Worm (Caenorhabditis elegans): ENCODE measurements around the gene F11C1.9.

The F11C1.9 gene

DNA sequence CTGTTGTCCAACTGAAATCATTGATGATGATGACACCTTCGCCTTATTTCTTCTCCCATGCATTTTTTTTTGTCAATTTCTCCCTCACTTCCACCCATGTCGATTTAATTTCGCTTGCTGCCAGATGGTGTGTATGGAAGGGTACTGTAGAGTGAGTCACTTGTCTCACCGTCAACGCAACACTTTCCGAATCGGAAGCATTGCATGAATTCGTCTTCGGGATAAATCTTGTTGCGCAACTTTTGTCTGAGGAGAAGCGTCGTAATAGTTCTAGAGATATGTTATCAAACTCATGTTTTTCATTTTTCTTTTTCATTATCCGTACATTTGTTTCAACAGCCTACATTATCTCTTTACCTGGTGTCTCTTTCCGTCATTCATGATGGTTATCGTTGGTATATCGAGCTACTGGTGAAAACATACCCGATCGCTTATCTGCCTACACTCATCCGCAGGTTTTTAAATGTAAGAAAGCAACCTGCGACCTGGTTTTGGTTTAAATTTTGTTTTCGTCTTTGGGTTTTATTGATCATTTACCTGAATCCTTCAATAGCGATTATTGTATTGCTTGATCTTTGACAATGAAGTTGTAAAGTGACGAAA, 27.2 kb upstream of the F11C1.9 start:
- TF ChIP-seq ceh-16 (tag; optimal IDR thresholded peaks at IDR 0.05) = peak; percentile 65
- TF ChIP-seq C34F6.9 (tag; optimal IDR thresholded peaks at IDR 0.05) = no peak
- no peak for TF ChIP-seq zag-1 (tag; optimal IDR thresholded peaks at IDR 0.05)
- TF ChIP-seq elt-1 (tag; optimal IDR thresholded peaks at IDR 0.05) = peak; percentile 32
- TF ChIP-seq ZK546.5 (tag; optimal IDR thresholded peaks at IDR 0.05) = no peak
- peak in 1 of 2 experiments; percentile 14 for TF ChIP-seq lsy-2 (tag; optimal IDR thresholded peaks at IDR 0.05)
- TF ChIP-seq nhr-21 (tag; optimal IDR thresholded peaks at IDR 0.05) = no peak
- TF ChIP-seq sma-9 (GFP tag; optimal IDR thresholded peaks at IDR 0.05) = peak; percentile 15
- TF ChIP-seq sma-9 (tag; optimal IDR thresholded peaks at IDR 0.05) = no peak
- no peak for TF ChIP-seq nhr-11 (tag; optimal IDR thresholded peaks at IDR 0.05)
- TF ChIP-seq ztf-1 (GFP tag; conservative IDR thresholded peaks at IDR 0.05) = no peak
- no peak for TF ChIP-seq unc-39 (tag; optimal IDR thresholded peaks at IDR 0.05)
- TF ChIP-seq nhr-23 (tag; optimal IDR thresholded peaks at IDR 0.05) = no peak
- TF ChIP-seq nhr-25 (tag; optimal IDR thresholded peaks at IDR 0.05) = peak; percentile 69
- no peak for TF ChIP-seq egl-27 (tag; optimal IDR thresholded peaks at IDR 0.05)

DNA sequence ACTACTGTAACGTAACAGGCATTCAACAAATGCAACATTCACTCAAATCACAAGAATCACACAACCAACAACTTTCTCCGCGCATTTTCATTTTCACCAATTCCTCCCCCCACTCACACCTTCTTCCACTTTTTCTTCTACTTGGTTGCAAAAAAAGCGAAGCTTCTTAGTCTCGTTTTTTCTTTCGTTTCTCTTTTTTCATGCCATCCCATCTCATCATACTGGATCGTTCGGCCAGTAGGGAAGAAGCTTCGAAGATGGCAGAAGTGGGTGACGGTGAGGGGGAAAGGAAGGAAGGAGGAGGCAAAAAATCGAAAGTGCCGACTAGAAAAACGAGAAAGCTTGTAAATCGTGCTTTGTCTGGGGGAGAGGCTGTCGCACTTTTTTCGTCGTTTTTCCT, 25.7 kb upstream of the F11C1.9 start:
- TF ChIP-seq unc-39 (tag; optimal IDR thresholded peaks at IDR 0.05) (no peak), nhr-25 (tag; optimal IDR thresholded peaks at IDR 0.05) (peak; percentile 49), nhr-21 (tag; optimal IDR thresholded peaks at IDR 0.05) (no peak), blmp-1 (tag; optimal IDR thresholded peaks at IDR 0.05; ENCODE audit: insufficient read depth) (peak; percentile 71), nhr-10 (tag; optimal IDR thresholded peaks at IDR 0.05) (no peak)

DNA sequence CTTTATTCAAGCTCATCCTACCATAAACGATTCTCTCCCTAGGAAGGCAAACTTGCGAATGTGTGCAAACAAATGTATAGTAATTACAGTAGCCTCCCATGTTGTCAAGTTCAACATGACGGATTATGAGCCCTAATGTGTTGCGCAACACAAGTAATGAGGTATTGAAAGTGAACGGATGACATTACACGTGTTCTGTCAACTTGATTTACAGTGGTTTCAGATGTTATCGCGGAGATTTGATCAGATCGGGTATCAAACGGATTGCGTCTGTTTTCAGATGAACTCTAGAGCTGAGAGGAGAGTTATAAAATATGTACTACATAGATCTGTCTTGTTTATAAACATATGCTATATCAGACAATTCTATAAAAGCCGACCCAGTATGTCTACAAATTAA, 25.0 kb upstream of the F11C1.9 start:
- no peak for TF ChIP-seq C34F6.9 (tag; optimal IDR thresholded peaks at IDR 0.05)
- peak; percentile 4 for TF ChIP-seq nhr-25 (tag; optimal IDR thresholded peaks at IDR 0.05)
- no peak for TF ChIP-seq ztf-11 (tag; optimal IDR thresholded peaks at IDR 0.05)

DNA sequence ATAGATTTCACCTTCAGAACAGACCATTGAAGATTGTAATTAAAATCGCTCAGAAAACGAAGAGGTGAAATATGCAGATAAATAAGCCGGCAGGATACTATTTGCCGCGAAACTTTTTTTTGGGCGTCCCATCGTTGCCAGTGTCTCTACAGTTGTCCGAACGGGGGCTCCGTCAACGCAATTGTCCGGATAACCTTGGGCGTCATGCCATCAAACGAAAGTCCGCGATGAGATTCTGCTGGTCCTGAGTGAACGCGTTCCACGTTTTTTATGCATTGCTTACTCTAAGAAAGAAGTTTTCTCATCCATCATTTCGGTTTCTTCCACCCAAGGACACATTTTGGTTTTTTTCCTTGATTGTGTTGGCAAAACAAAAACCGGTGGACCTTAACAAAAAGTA, 23.5 kb upstream of the F11C1.9 start:
- no peak for TF ChIP-seq nhr-23 (tag; optimal IDR thresholded peaks at IDR 0.05)
- TF ChIP-seq blmp-1 (tag; optimal IDR thresholded peaks at IDR 0.05; ENCODE audit: insufficient read depth) = no peak
- TF ChIP-seq unc-62 (GFP tag; optimal IDR thresholded peaks at IDR 0.05) = no peak
- TF ChIP-seq peb-1 (tag; optimal IDR thresholded peaks at IDR 0.05) = no peak
- TF ChIP-seq dmd-4 (tag; optimal IDR thresholded peaks at IDR 0.05) = no peak
- no peak for TF ChIP-seq crh-2 (tag; optimal IDR thresholded peaks at IDR 0.05)
- no peak for TF ChIP-seq lin-39 (tag; optimal IDR thresholded peaks at IDR 0.05)
- no peak for TF ChIP-seq nhr-237 (tag; optimal IDR thresholded peaks at IDR 0.05)
- TF ChIP-seq lin-11 (tag; optimal IDR thresholded peaks at IDR 0.05) = no peak
- no peak for TF ChIP-seq gmeb-1 (tag; optimal IDR thresholded peaks at IDR 0.05)
- TF ChIP-seq ZK546.5 (tag; optimal IDR thresholded peaks at IDR 0.05) = no peak
- no peak for TF ChIP-seq ama-1 (optimal IDR thresholded peaks at IDR 0.05)
- no peak for TF ChIP-seq sma-9 (GFP tag; optimal IDR thresholded peaks at IDR 0.05)
- TF ChIP-seq sma-9 (tag; optimal IDR thresholded peaks at IDR 0.05) = no peak
- TF ChIP-seq nhr-10 (tag; optimal IDR thresholded peaks at IDR 0.05) = no peak
- no peak for TF ChIP-seq unc-55 (GFP tag; optimal IDR thresholded peaks at IDR 0.05)
- TF ChIP-seq ztf-4 (tag; optimal IDR thresholded peaks at IDR 0.05) = no peak
- TF ChIP-seq fos-1 (tag; optimal IDR thresholded peaks at IDR 0.05) = no peak

DNA sequence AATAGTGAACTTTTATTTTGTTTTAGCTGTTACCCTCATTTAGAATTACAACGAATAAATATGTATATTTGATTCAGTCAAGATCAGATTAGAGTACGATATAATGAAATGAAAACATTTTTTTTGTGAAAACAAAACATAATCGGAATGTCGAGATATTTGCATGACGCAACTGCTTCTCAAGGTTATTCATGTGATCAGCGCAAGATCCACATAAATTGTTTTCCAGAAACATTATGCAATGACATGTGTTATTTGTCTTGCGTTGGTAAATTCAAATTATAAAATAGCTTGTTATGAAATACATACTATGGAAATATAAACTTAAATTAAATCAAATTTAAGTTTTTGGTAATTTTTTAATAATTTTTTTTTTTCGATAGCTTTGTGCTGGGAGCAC, 22.2 kb upstream of the F11C1.9 start:
- TF ChIP-seq nhr-25 (tag; optimal IDR thresholded peaks at IDR 0.05) (peak; percentile 78), nhr-11 (tag; optimal IDR thresholded peaks at IDR 0.05) (no peak)

DNA sequence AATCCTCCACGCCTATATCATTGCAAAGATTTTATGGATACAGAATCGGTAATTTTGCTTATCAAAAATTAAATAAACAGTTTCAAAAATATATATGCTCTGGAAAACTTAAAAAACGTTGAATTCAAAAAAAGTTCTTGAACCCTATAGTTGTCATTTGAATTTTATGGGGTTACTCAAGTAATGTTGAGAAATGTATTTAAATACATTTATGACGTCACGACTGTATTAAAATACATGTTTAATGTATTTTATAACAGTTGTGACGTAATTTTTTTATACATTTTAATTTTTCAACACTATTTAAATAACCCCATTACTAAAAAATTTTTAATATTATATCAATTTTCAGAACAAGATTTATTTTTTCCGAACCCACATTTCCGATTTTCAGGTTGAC, 18.8 kb upstream of the F11C1.9 start:
- peak; percentile 25 for TF ChIP-seq nhr-25 (tag; optimal IDR thresholded peaks at IDR 0.05)
- no peak for TF ChIP-seq aly-2 (tag; optimal IDR thresholded peaks at IDR 0.05)

All from whole organism, L2 larva.